Worm (Caenorhabditis elegans): Measurements from ENCODE around the gene nmy-1.

DNA sequence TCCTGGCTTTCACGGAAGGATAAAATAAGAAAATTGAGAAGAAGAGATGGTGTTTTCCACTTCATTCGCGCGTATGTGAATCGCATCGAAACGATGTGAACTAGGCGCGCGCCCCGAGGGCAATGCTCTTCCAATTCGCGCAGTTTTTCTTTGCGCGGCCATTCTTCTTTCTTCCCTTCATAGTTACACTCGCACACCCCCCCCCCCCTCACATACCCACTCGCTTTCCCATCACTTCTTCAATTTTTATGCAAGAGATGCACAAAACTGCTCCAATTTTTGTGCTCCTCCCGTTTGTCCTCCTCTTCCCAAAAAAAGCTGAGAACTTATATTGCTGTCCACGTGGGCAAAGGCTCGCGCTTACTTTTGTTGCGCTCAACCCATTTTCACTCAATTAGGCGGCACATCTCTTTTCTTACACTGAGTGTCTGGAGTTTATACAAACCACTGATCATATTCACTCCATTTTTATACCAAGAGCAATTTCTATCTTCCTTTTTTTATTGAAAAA is 44.2 kb downstream of the nmy-1 start:
- TF ChIP-seq ces-1 (GFP tag; optimal IDR thresholded peaks at IDR 0.05) (peak; percentile 49), lin-32 (GFP tag; optimal IDR thresholded peaks at IDR 0.05) (no peak), unc-39 (tag; optimal IDR thresholded peaks at IDR 0.05) (no peak), nhr-28 (tag; optimal IDR thresholded peaks at IDR 0.05) (no peak), snpc-4 (tag; optimal IDR thresholded peaks at IDR 0.05) (no peak), elt-1 (tag; optimal IDR thresholded peaks at IDR 0.05; ENCODE audit: borderline replicate concordance, insufficient read depth) (no peak), M03D4.4 (tag; optimal IDR thresholded peaks at IDR 0.05) (no peak), lsy-2 (tag; optimal IDR thresholded peaks at IDR 0.05) (no peak), unc-62 (GFP tag; optimal IDR thresholded peaks at IDR 0.05) (no peak), ceh-83 (GFP tag; optimal IDR thresholded peaks at IDR 0.05) (no peak), nhr-237 (tag; optimal IDR thresholded peaks at IDR 0.05) (no peak)

Measured in whole organism, mixed stage, embryonic.